Worm (Caenorhabditis elegans): ENCODE results near the gene Y38H8A.1.

Y38H8A.1 gene

ce11 chrIV:13505662-13506061 lies 23.1 kb downstream of the Y38H8A.1 start, which contains the start of gene nlp-17:
Gene nlp-17 (minus strand): TSS chrIV:13505762.
- TF ChIP-seq Y105C5A.15 (GFP tag; IDR thresholded peaks at IDR 0.05) (no peak), R02D3.7 (tag; optimal IDR thresholded peaks at IDR 0.05) (no peak), arid-1 (GFP tag; conservative IDR thresholded peaks at IDR 0.05) (no peak), T26A8.4 (GFP tag; IDR thresholded peaks at IDR 0.05) (no peak), zip-2 (tag; optimal IDR thresholded peaks at IDR 0.05) (no peak), nhr-48 (tag; optimal IDR thresholded peaks at IDR 0.05) (no peak), dve-1 (tag; optimal IDR thresholded peaks at IDR 0.05; ENCODE audit: insufficient read depth) (no peak), duxl-1 (tag; optimal IDR thresholded peaks at IDR 0.05; ENCODE audit: poor library complexity) (no peak), ZK337.2 (GFP tag; IDR thresholded peaks at IDR 0.05) (no peak), hlh-11 (tag; optimal IDR thresholded peaks at IDR 0.05) (no peak), ztf-7 (tag; optimal IDR thresholded peaks at IDR 0.05) (no peak), snpc-4 (tag; optimal IDR thresholded peaks at IDR 0.05) (no peak), egl-43 (GFP tag; IDR thresholded peaks at IDR 0.05) (no peak), mdl-1 (tag; optimal IDR thresholded peaks at IDR 0.05) (no peak), lin-15B (tag; optimal IDR thresholded peaks at IDR 0.05) (no peak), jun-1 (tag; optimal IDR thresholded peaks at IDR 0.05) (no peak), F10B5.3 (tag; optimal IDR thresholded peaks at IDR 0.05) (no peak), saeg-2 (GFP tag; IDR thresholded peaks at IDR 0.05) (no peak), tag-97 (GFP tag; IDR thresholded peaks at IDR 0.05) (no peak)

ce11 chrIV:13508924-13509323 lies 26.4 kb downstream of the Y38H8A.1 start, which contains the start of gene afmd-2:
Gene afmd-2 (plus strand): TSS chrIV:13509224.
- TF ChIP-seq nhr-28 (tag; optimal IDR thresholded peaks at IDR 0.05) (peak; percentile 37), mxl-3 (GFP tag; optimal IDR thresholded peaks at IDR 0.05) (peak; percentile 16), aly-2 (tag; optimal IDR thresholded peaks at IDR 0.05) (no peak), lin-1 (GFP tag; IDR thresholded peaks at IDR 0.05) (no peak), aha-1 (tag) (peak; percentile 48), daf-16 (GFP tag; optimal IDR thresholded peaks at IDR 0.05) (no peak), daf-16 (tag; optimal IDR thresholded peaks at IDR 0.05) (peak; percentile 70)

DNA sequence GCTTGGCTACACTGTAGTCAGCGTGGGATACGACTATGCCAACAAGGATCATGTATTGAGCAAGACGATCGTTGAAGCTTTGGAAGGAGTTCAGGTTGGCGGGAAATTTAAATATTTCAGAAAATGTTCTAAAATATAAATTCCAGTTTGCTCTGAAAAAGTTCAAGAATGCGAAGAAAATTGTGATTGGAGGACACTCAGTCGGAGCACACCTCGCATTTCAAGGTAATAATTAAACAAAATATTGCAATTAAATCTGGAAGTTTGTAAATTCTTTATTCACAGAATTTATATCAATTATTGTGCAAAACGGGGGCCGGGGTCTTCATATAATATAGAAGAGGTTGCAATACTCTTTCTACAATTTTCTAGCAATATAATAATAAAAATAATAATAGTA lies 27.5 kb downstream of the Y38H8A.1 start:
- TF ChIP-seq arid-1 (GFP tag; conservative IDR thresholded peaks at IDR 0.05) (no peak), nhr-48 (tag; optimal IDR thresholded peaks at IDR 0.05) (no peak), madf-9 (GFP tag; conservative IDR thresholded peaks at IDR 0.05) (no peak), dmd-6 (GFP tag; IDR thresholded peaks at IDR 0.05) (no peak), snpc-1.2 (GFP tag; IDR thresholded peaks at IDR 0.05) (peak; percentile 66; the same call in 1 of the 2 replicates), F49E8.2 (tag; optimal IDR thresholded peaks at IDR 0.05; ENCODE audit: borderline replicate concordance) (peak; percentile 10), rbr-2 (tag; optimal IDR thresholded peaks at IDR 0.05) (no peak), unc-130 (GFP tag; optimal IDR thresholded peaks at IDR 0.05) (peak; percentile 31), unc-62 (GFP tag; optimal IDR thresholded peaks at IDR 0.05 in 1 of 2) (no peak), unc-62 (tag; optimal IDR thresholded peaks at IDR 0.05) (no peak), dmd-8 (GFP tag; IDR thresholded peaks at IDR 0.05) (no peak), ceh-20 (GFP tag; IDR thresholded peaks at IDR 0.05) (no peak), nhr-111 (GFP tag; optimal IDR thresholded peaks at IDR 0.05) (no peak), zag-1 (tag; optimal IDR thresholded peaks at IDR 0.05) (no peak), lin-38 (GFP tag; IDR thresholded peaks at IDR 0.05) (peak; percentile 58; the same call in 1 of the 2 replicates), Y105C5A.15 (GFP tag; IDR thresholded peaks at IDR 0.05) (no peak), hlh-30 (tag; optimal IDR thresholded peaks at IDR 0.05; ENCODE audit: insufficient read depth) (no peak), nhr-10 (tag; optimal IDR thresholded peaks at IDR 0.05) (no peak), php-3 (GFP tag; IDR thresholded peaks at IDR 0.05) (no peak), pha-4 (GFP tag; IDR thresholded peaks at IDR 0.05) (peak; percentile 31; the same call in 1 of the 2 replicates), pha-4 (tag; optimal IDR thresholded peaks at IDR 0.05) (no peak), ZK546.5 (tag; optimal IDR thresholded peaks at IDR 0.05) (no peak), spr-3 (GFP tag; optimal IDR thresholded peaks at IDR 0.05) (no peak), dve-1 (tag; optimal IDR thresholded peaks at IDR 0.05; ENCODE audit: insufficient read depth) (no peak), nhr-11 (tag; optimal IDR thresholded peaks at IDR 0.05) (no peak), R02D3.7 (tag; optimal IDR thresholded peaks at IDR 0.05) (no peak)
